Worm (Caenorhabditis elegans): ENCODE measurements around the gene Y81B9A.4.

DNA sequence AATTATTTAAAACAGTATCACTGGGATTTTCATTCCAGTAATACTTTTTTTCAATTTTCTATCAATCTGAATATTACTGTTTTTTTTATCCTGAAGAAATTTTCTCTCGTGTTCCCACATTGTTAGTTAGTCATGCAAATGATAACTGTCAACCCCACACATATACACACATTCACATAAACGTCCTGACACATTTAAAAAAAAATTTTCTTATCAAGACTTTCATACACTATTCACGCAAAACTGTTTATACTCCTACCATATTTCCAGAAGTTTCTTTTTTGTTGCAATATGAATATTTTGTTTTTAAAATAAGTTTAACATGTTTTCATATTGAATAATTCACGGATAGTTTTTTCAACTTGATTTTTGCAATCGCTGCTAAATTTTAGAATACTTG, 27.8 kb upstream of the Y81B9A.4 start:
- TF ChIP-seq ZK546.5 (tag; optimal IDR thresholded peaks at IDR 0.05) (no peak), lin-15B (tag; optimal IDR thresholded peaks at IDR 0.05) (no peak), nhr-11 (tag; optimal IDR thresholded peaks at IDR 0.05) (no peak)
